Worm (Caenorhabditis elegans): Measurements from ENCODE around the gene R05C11.4.

- no peak for TF ChIP-seq ceh-34 (tag; optimal IDR thresholded peaks at IDR 0.05)
- no peak for TF ChIP-seq sox-4 (tag; optimal IDR thresholded peaks at IDR 0.05)
- no peak for TF ChIP-seq nfya-1 (tag; optimal IDR thresholded peaks at IDR 0.05)
- no peak for TF ChIP-seq ama-1 (optimal IDR thresholded peaks at IDR 0.05)
- TF ChIP-seq ztf-16 (tag; optimal IDR thresholded peaks at IDR 0.05): no peak
- no peak for TF ChIP-seq tbx-7 (tag; optimal IDR thresholded peaks at IDR 0.05)
- no peak for TF ChIP-seq tbx-2 (tag; optimal IDR thresholded peaks at IDR 0.05)
- no peak for TF ChIP-seq pros-1 (tag; optimal IDR thresholded peaks at IDR 0.05)
- TF ChIP-seq sdc-2 (tag; optimal IDR thresholded peaks at IDR 0.05): no peak
- no peak for TF ChIP-seq pha-4 (tag; optimal IDR thresholded peaks at IDR 0.05)
- no peak for TF ChIP-seq zip-5 (tag; optimal IDR thresholded peaks at IDR 0.05)
- TF ChIP-seq unc-3 (GFP tag; conservative IDR thresholded peaks at IDR 0.05): no peak
- no peak for TF ChIP-seq unc-3 (tag; optimal IDR thresholded peaks at IDR 0.05)
- TF ChIP-seq pag-3 (tag; optimal IDR thresholded peaks at IDR 0.05; ENCODE audit: borderline replicate concordance): no peak
- TF ChIP-seq unc-86 (tag; optimal IDR thresholded peaks at IDR 0.05): no peak
Measured at ce11 chrIV:2008920-2009319, 42.4 kb upstream of the R05C11.4 start.

Measured in whole organism, late embryonic.